Worm (Caenorhabditis elegans) whole organism, L1 larva: ENCODE results near the gene spr-2.

ENCODE experiments used
- F16B12.6 ChIP-seq: fragments of 150-350 bp; optimal IDR thresholded peaks from 2 replicates; lab custom pipeline; 2014; ENCODE audit warnings: missing biosample characterization, missing genetic modification characterization
- Y116A8C.19 ChIP-seq: sonication (generic microtip); optimal IDR thresholded peaks from 2 replicates; lab custom pipeline; 2016; ENCODE audit warnings: missing compliant biosample characterization, missing genetic modification characterization, borderline replicate concordance
- blmp-1 ChIP-seq: fragments of 150-350 bp; optimal IDR thresholded peaks from 2 replicates; lab custom pipeline; 2014; ENCODE audit warnings: missing biosample characterization, missing genetic modification characterization
- ceh-63 ChIP-seq: fragments of 200-800 bp; sonication (Bioruptor generic); optimal IDR thresholded peaks from 2 replicates; lab custom pipeline; 2018; ENCODE audit warnings: mild to moderate bottlenecking, missing genetic modification characterization, missing compliant biosample characterization
- ceh-82 ChIP-seq, 3 experiments: fragments of 150-350 bp in 1 of 3; sonication (generic microtip) in 2 of 3; optimal IDR thresholded peaks; 2 replicates each; lab custom pipeline; 2014 to 2017; ENCODE audit warnings: missing biosample characterization in 3 of 3, missing genetic modification characterization in 3 of 3
- ceh-88 ChIP-seq: fragments of 200-800 bp; sonication (Bioruptor generic); IDR thresholded peaks from 2 replicates; pipeline ENCODE4 v1.3.6; 2022; ENCODE audit warnings: missing genetic modification characterization, missing compliant biosample characterization
- ces-1 ChIP-seq: fragments of 150-350 bp; optimal IDR thresholded peaks from 2 replicates; lab custom pipeline; 2014; ENCODE audit warnings: missing biosample characterization, missing genetic modification reagents, missing genetic modification characterization
- dpl-1 ChIP-seq, 3 experiments: fragments of 150-350 bp in 2 of 3; sonication (generic microtip) in 1 of 3; optimal IDR thresholded peaks; 2 replicates each; lab custom pipeline; 2014 to 2017; ENCODE audit warnings: missing biosample characterization in 3 of 3, missing genetic modification characterization in 3 of 3, missing genetic modification reagents in 3 of 3
- dsc-1 ChIP-seq: sonication (generic microtip); optimal IDR thresholded peaks from 2 replicates; lab custom pipeline; 2016; ENCODE audit warnings: mild to moderate bottlenecking, missing genetic modification characterization, missing compliant biosample characterization
- efl-1 ChIP-seq, 4 experiments: fragments of 150-350 bp; optimal IDR thresholded peaks in 3 of 4; peaks in 1 of 4; 1 replicate in 1 of 4; 2 replicates in 3 of 4; lab custom pipeline; 2014; ENCODE audit warnings: missing biosample characterization in 2 of 4, missing genetic modification characterization in 2 of 4, missing genetic modification reagents in 2 of 4
- efl-3 ChIP-seq: fragments of 200-800 bp; sonication (Bioruptor generic); optimal IDR thresholded peaks from 2 replicates; lab custom pipeline; 2018; ENCODE audit warnings: mild to moderate bottlenecking, missing genetic modification characterization, missing compliant biosample characterization
- egl-13 ChIP-seq: sonication (generic microtip); optimal IDR thresholded peaks from 2 replicates; lab custom pipeline; 2016; ENCODE audit warnings: missing genotype, missing genetic modification reagents, missing genetic modification characterization, missing compliant biosample characterization
- elt-3 ChIP-seq, 6 experiments: fragments of 150-350 bp in 1 of 6; sonication (generic microtip); optimal IDR thresholded peaks; 2 replicates each; lab custom pipeline; 2017 to 2018; ENCODE audit warnings: missing biosample characterization in 6 of 6, missing genetic modification characterization in 6 of 6, inconsistent platforms in 1 of 6
- fkh-10 ChIP-seq: sonication (generic microtip); optimal IDR thresholded peaks from 2 replicates; lab custom pipeline; 2017; ENCODE audit warnings: missing biosample characterization, missing genetic modification reagents, missing genetic modification characterization
- fkh-4 ChIP-seq: sonication (generic microtip); optimal IDR thresholded peaks from 2 replicates; lab custom pipeline; 2016; ENCODE audit warnings: missing compliant biosample characterization, missing genetic modification characterization, borderline replicate concordance
- fkh-8 ChIP-seq: sonication (generic microtip); optimal IDR thresholded peaks from 2 replicates; lab custom pipeline; 2016; ENCODE audit warnings: mild to moderate bottlenecking, missing genetic modification characterization, missing compliant biosample characterization
- fos-1 ChIP-seq: fragments of 150-350 bp; optimal IDR thresholded peaks from 2 replicates; lab custom pipeline; 2014; ENCODE audit warnings: missing biosample characterization, missing genetic modification characterization
- grh-1 ChIP-seq: fragments of 200-800 bp; sonication (Bioruptor generic); IDR thresholded peaks from 2 replicates; pipeline ENCODE4 v1.3.6; 2022; ENCODE audit warnings: missing genetic modification reagents, missing genetic modification characterization, missing compliant biosample characterization
- hlh-17 ChIP-seq: fragments of 200-800 bp; sonication (Bioruptor generic); optimal IDR thresholded peaks from 2 replicates; lab custom pipeline; 2018; ENCODE audit warnings: missing genetic modification characterization, mild to moderate bottlenecking, missing compliant biosample characterization, moderate library complexity, borderline replicate concordance
- hpl-2 ChIP-seq: fragments of 150-350 bp; optimal IDR thresholded peaks from 2 replicates; lab custom pipeline; 2014; ENCODE audit warnings: missing biosample characterization, missing genetic modification reagents, missing genetic modification characterization
- irx-1 ChIP-seq: sonication (generic microtip); optimal IDR thresholded peaks from 2 replicates; lab custom pipeline; 2016; ENCODE audit warnings: missing genetic modification characterization, missing compliant biosample characterization
- jun-1 ChIP-seq: fragments of 150-350 bp; optimal IDR thresholded peaks from 2 replicates; lab custom pipeline; 2014; ENCODE audit warnings: missing biosample characterization, missing genetic modification reagents, missing genetic modification characterization
- lin-13 ChIP-seq: fragments of 150-350 bp; optimal IDR thresholded peaks from 2 replicates; lab custom pipeline; 2014; ENCODE audit warnings: missing biosample characterization, missing genetic modification reagents, missing genetic modification characterization
- lin-14 ChIP-seq: fragments of 200-800 bp; sonication (Bioruptor generic); optimal IDR thresholded peaks from 2 replicates; lab custom pipeline; 2018; ENCODE audit warnings: mild to moderate bottlenecking, missing genetic modification characterization, moderate library complexity, missing compliant biosample characterization
- lin-15B ChIP-seq: fragments of 150-350 bp; sonication (generic microtip); optimal IDR thresholded peaks from 3 replicates; lab custom pipeline; 2014; ENCODE audit warnings: missing biosample characterization, missing genetic modification characterization
- lin-35 ChIP-seq, 2 experiments: fragments of 150-350 bp; optimal IDR thresholded peaks; 2 replicates each; lab custom pipeline; 2014; ENCODE audit warnings: missing biosample characterization in 2 of 2, missing genetic modification characterization in 2 of 2, missing genetic modification reagents in 2 of 2
- lir-3 ChIP-seq: sonication (generic microtip); optimal IDR thresholded peaks from 2 replicates; lab custom pipeline; 2016; ENCODE audit warnings: mild to moderate bottlenecking, missing genetic modification characterization, moderate library complexity, missing compliant biosample characterization; ENCODE audit not compliant: poor library complexity
- lsy-2 ChIP-seq, 2 experiments: fragments of 150-350 bp; optimal IDR thresholded peaks; 2 replicates each; lab custom pipeline; 2014; ENCODE audit warnings: missing biosample characterization in 2 of 2, missing genetic modification characterization in 2 of 2
- mdl-1 ChIP-seq, 2 experiments: fragments of 150-350 bp; optimal IDR thresholded peaks; 2 replicates each; lab custom pipeline; 2014 to 2017; ENCODE audit warnings: missing biosample characterization in 2 of 2, missing genetic modification characterization in 2 of 2, inconsistent platforms in 1 of 2
- mef-2 ChIP-seq: fragments of 150-350 bp; optimal IDR thresholded peaks from 2 replicates; lab custom pipeline; 2014; ENCODE audit warnings: missing biosample characterization, missing genetic modification characterization
- mep-1 ChIP-seq: fragments of 150-350 bp; optimal IDR thresholded peaks from 2 replicates; lab custom pipeline; 2014; ENCODE audit warnings: missing biosample characterization, missing genetic modification characterization
- nhr-11 ChIP-seq: fragments of 150-350 bp; optimal IDR thresholded peaks from 2 replicates; lab custom pipeline; 2014; ENCODE audit warnings: missing biosample characterization, missing genetic modification characterization
- nhr-19 ChIP-seq: fragments of 200-800 bp; sonication (Bioruptor generic); conservative IDR thresholded peaks from 2 replicates; pipeline ENCODE4 v1.3.6; 2022; ENCODE audit warnings: missing genetic modification characterization, missing compliant biosample characterization
- nhr-20 ChIP-seq: sonication (generic microtip); optimal IDR thresholded peaks from 2 replicates; lab custom pipeline; 2016; ENCODE audit warnings: mild to moderate bottlenecking, missing genetic modification characterization, missing compliant biosample characterization
- nhr-28 ChIP-seq: fragments of 150-350 bp; optimal IDR thresholded peaks from 2 replicates; lab custom pipeline; 2014; ENCODE audit warnings: missing biosample characterization, missing genetic modification characterization
- nhr-76 ChIP-seq: sonication (generic microtip); optimal IDR thresholded peaks from 2 replicates; lab custom pipeline; 2017; ENCODE audit warnings: missing biosample characterization, missing genetic modification characterization
- nhr-77 ChIP-seq: fragments of 150-350 bp; optimal IDR thresholded peaks from 2 replicates; lab custom pipeline; 2014; ENCODE audit warnings: missing biosample characterization, missing genetic modification characterization
- nhr-84 ChIP-seq: sonication (generic microtip); optimal IDR thresholded peaks from 2 replicates; lab custom pipeline; 2017; ENCODE audit warnings: missing biosample characterization, missing genetic modification characterization
- nhr-85 ChIP-seq: sonication (generic microtip); peaks from one replicate; lab custom pipeline; 2016; ENCODE audit warnings: missing genetic modification characterization, inconsistent platforms, missing compliant biosample characterization
- pag-3 ChIP-seq: sonication (generic microtip); optimal IDR thresholded peaks from 2 replicates; lab custom pipeline; 2017; ENCODE audit warnings: missing genetic modification characterization, mild to moderate bottlenecking, missing compliant biosample characterization, antibody characterized with exemption, borderline replicate concordance; ENCODE audit not compliant: insufficient read depth
- pax-3 ChIP-seq: fragments of 200-800 bp; sonication (Bioruptor generic); optimal IDR thresholded peaks from 2 replicates; lab custom pipeline; 2018; ENCODE audit warnings: mild to moderate bottlenecking, missing genetic modification characterization, moderate library complexity, missing compliant biosample characterization
- pqm-1 ChIP-seq: sonication (generic microtip); optimal IDR thresholded peaks from 3 replicates; lab custom pipeline; 2017; ENCODE audit warnings: missing biosample characterization, missing genetic modification characterization
- snpc-4 ChIP-seq: fragments of 150-350 bp; optimal IDR thresholded peaks from 2 replicates; lab custom pipeline; 2014; ENCODE audit warnings: missing biosample characterization, missing genetic modification characterization
- snu-23 ChIP-seq: sonication (generic microtip); optimal IDR thresholded peaks from 2 replicates; lab custom pipeline; 2016; ENCODE audit warnings: missing genetic modification characterization, missing compliant biosample characterization
- sup-37 ChIP-seq: fragments of 200-800 bp; sonication (Bioruptor generic); optimal IDR thresholded peaks from 2 replicates; lab custom pipeline; 2018; ENCODE audit warnings: mild to moderate bottlenecking, missing genetic modification characterization, missing compliant biosample characterization
- swsn-7 ChIP-seq: sonication (generic microtip); optimal IDR thresholded peaks from 2 replicates; lab custom pipeline; 2016; ENCODE audit warnings: missing genetic modification characterization, missing compliant biosample characterization
- unc-130 ChIP-seq: fragments of 150-350 bp; optimal IDR thresholded peaks from 2 replicates; lab custom pipeline; 2017; ENCODE audit warnings: missing biosample characterization, missing genetic modification characterization, inconsistent platforms
- unc-62 ChIP-seq: fragments of 150-350 bp; optimal IDR thresholded peaks from 2 replicates; lab custom pipeline; 2014; ENCODE audit warnings: missing biosample characterization, missing genetic modification reagents, missing genetic modification characterization
- unc-86 ChIP-seq: sonication (generic microtip); optimal IDR thresholded peaks from 2 replicates; lab custom pipeline; 2016; ENCODE audit warnings: missing genetic modification characterization, missing compliant biosample characterization
- unc-98 ChIP-seq: fragments of 200-800 bp; sonication (Bioruptor generic); IDR thresholded peaks from 2 replicates; pipeline ENCODE4 v1.3.6; 2022; ENCODE audit warnings: missing genetic modification characterization, missing compliant biosample characterization
- xbp-1 ChIP-seq: sonication (generic microtip); optimal IDR thresholded peaks from 2 replicates; lab custom pipeline; 2016; ENCODE audit warnings: missing genetic modification characterization, missing compliant biosample characterization

Gene spr-2

DNA sequence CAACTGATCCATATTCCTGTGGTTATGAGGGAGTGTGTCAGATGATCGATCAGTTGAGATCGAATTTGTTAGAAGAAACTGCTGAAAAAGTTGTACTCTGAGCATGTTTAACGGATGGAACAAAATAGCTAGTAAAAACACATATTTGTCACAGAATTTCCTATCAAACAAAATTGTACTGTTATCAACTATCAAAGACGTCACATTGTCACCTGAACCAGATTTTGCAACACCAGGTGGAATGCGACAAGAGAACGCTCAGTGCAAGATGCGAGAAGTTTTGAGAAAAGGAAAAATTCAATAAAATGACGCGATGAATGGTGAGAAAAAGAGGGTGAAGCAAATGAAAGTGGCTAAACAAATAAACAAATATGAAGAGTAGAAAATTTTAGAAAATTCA, 23.7 kb upstream of the spr-2 start:
- TF ChIP-seq fkh-8 (tag; lab: Kevin White, UChicago) (no peak), lir-3 (tag; lab: Kevin White, UChicago) (no peak), fkh-4 (tag; lab: Kevin White, UChicago) (no peak), nhr-28 (no peak), nhr-77 (tag; lab: Kevin White, UChicago) (no peak), lin-35 (GFP tag; optimal IDR thresholded peaks at IDR 0.05; lab: Kevin White, UChicago) (peak in 1 of 2 experiments; percentile 63), nhr-84 (tag; lab: Kevin White, UChicago) (no peak), fkh-10 (GFP tag; lab: Kevin White, UChicago) (no peak), unc-98 (GFP tag; lab: Robert Waterston, UW) (no peak), nhr-11 (no peak), unc-62 (GFP tag; lab: Kevin White, UChicago) (no peak), hpl-2 (GFP tag; lab: Kevin White, UChicago) (no peak), lin-15B (tag; lab: Kevin White, UChicago) (no peak), nhr-85 (tag; lab: Kevin White, UChicago) (no peak), efl-3 (GFP tag; lab: Kevin White, UChicago) (no peak), unc-130 (tag; lab: Kevin White, UChicago) (no peak), jun-1 (tag; lab: Kevin White, UChicago) (no peak), mef-2 (no peak), ces-1 (GFP tag; lab: Kevin White, UChicago) (no peak), nhr-76 (tag; lab: Kevin White, UChicago) (no peak), elt-3 (tag; optimal IDR thresholded peaks at IDR 0.05; lab: Kevin White, UChicago) (peak in 1 of 6 experiments; percentile 61), swsn-7 (tag; lab: Kevin White, UChicago) (no peak), sup-37 (no peak), pqm-1 (no peak), dsc-1 (tag; lab: Kevin White, UChicago) (no peak), nhr-20 (peak; percentile 4), lin-14 (GFP tag; lab: Kevin White, UChicago) (no peak), pax-3 (tag; lab: Kevin White, UChicago) (no peak), efl-1 (optimal IDR thresholded peaks at IDR 0.05; lab: Kevin White, UChicago) (no peak), efl-1 (GFP tag; optimal IDR thresholded peaks at IDR 0.05 in 1 of 2; lab: Kevin White, UChicago) (peak in 1 of 2 experiments; percentile 63), lsy-2 (tag; optimal IDR thresholded peaks at IDR 0.05; lab: Kevin White, UChicago) (no peak), mep-1 (no peak), irx-1 (no peak), snpc-4 (no peak), xbp-1 (tag; lab: Kevin White, UChicago) (no peak), ceh-88 (GFP tag; lab: Robert Waterston, UW) (no peak), Y116A8C.19 (tag; lab: Kevin White, UChicago) (no peak), blmp-1 (tag; lab: Kevin White, UChicago) (peak; percentile 11), pag-3 (tag; lab: Kevin White, UChicago) (no peak), ceh-63 (GFP tag; lab: Kevin White, UChicago) (no peak)

ce11 chrIV:8869624-8870023, 21.6 kb upstream of the spr-2 start, which contains the start of gene npp-23:
Gene npp-23, minus strand, starts transcription at chrIV:8869679.
- peak; percentile 72 for TF ChIP-seq mep-1
- peak; percentile 38; the same call in 1 of the 2 replicates for TF ChIP-seq grh-1 (GFP tag; lab: Robert Waterston, UW)
- no peak for TF ChIP-seq fos-1 (tag; lab: Kevin White, UChicago)
- TF ChIP-seq unc-86 (tag; lab: Kevin White, UChicago), result no peak
- TF ChIP-seq lin-13 (GFP tag; lab: Kevin White, UChicago), result peak; percentile 15
- TF ChIP-seq F16B12.6 (tag; lab: Kevin White, UChicago), result peak; percentile 18
- TF ChIP-seq lin-15B (tag; lab: Kevin White, UChicago), result peak; percentile 19
- TF ChIP-seq ceh-82 (tag; optimal IDR thresholded peaks at IDR 0.05; lab: Kevin White, UChicago), result peak; percentile 40 to 53 (median 43)
- TF ChIP-seq hpl-2 (GFP tag; lab: Kevin White, UChicago), result no peak
- TF ChIP-seq dpl-1 (GFP tag; optimal IDR thresholded peaks at IDR 0.05; lab: Kevin White, UChicago), result peak; percentile 93 to 96 (median 95)
- TF ChIP-seq egl-13, result peak; percentile 12
- peak; percentile 51 for TF ChIP-seq xbp-1 (tag; lab: Kevin White, UChicago)
- peak; percentile 72 for TF ChIP-seq snu-23
- peak; percentile 59 for TF ChIP-seq nhr-20
- peak; percentile 46 for TF ChIP-seq unc-130 (tag; lab: Kevin White, UChicago)
- TF ChIP-seq nhr-85 (tag; lab: Kevin White, UChicago), result no peak
- peak in 1 of 2 experiments; percentile 34 for TF ChIP-seq mdl-1 (tag; optimal IDR thresholded peaks at IDR 0.05; lab: Kevin White, UChicago)
- TF ChIP-seq nhr-77 (tag; lab: Kevin White, UChicago), result no peak
- peak; percentile 58 for TF ChIP-seq blmp-1 (tag; lab: Kevin White, UChicago)
- peak; percentile 95 to 97 for TF ChIP-seq lin-35 (GFP tag; optimal IDR thresholded peaks at IDR 0.05; lab: Kevin White, UChicago)
- no peak for TF ChIP-seq hlh-17 (GFP tag; lab: Kevin White, UChicago)
- peak in 1 of 6 experiments; percentile 13 for TF ChIP-seq elt-3 (tag; optimal IDR thresholded peaks at IDR 0.05; lab: Kevin White, UChicago)
- peak; percentile 54 for TF ChIP-seq nhr-19 (GFP tag; lab: Robert Waterston, UW)
